Worm (Caenorhabditis elegans): ENCODE results near the gene F26D11.2.

Gene F26D11.2

ce11 chrV:7971376-7971775 lies 12.3 kb downstream of the F26D11.2 start:
- no peak for TF ChIP-seq unc-39 (tag; optimal IDR thresholded peaks at IDR 0.05)

- TF ChIP-seq nhr-129 (tag; optimal IDR thresholded peaks at IDR 0.05) (peak; percentile 10), nhr-12 (tag; optimal IDR thresholded peaks at IDR 0.05) (no peak), unc-55 (GFP tag; optimal IDR thresholded peaks at IDR 0.05) (peak; percentile 59), fos-1 (tag; optimal IDR thresholded peaks at IDR 0.05) (peak; percentile 98), lin-39 (tag; optimal IDR thresholded peaks at IDR 0.05) (no peak), sma-9 (GFP tag; optimal IDR thresholded peaks at IDR 0.05) (peak; percentile 15), sma-9 (tag; optimal IDR thresholded peaks at IDR 0.05) (no peak), C34F6.9 (tag; optimal IDR thresholded peaks at IDR 0.05) (peak; percentile 20)
Observed at ce11 chrV:7977701-7978461, 18.8 kb downstream of the F26D11.2 start, which contains the start of gene let-413. Gene let-413 (minus strand): TSS chrV:7977776.

- TF ChIP-seq sma-9 (GFP tag; optimal IDR thresholded peaks at IDR 0.05) (peak; percentile 25), sma-9 (tag; optimal IDR thresholded peaks at IDR 0.05) (no peak), F13H6.1 (tag; optimal IDR thresholded peaks at IDR 0.05) (peak; percentile 33), peb-1 (tag; optimal IDR thresholded peaks at IDR 0.05) (peak; percentile 36), nhr-25 (tag; optimal IDR thresholded peaks at IDR 0.05) (peak; percentile 78), nhr-23 (tag; optimal IDR thresholded peaks at IDR 0.05) (no peak), nhr-6 (tag; optimal IDR thresholded peaks at IDR 0.05) (no peak), fos-1 (tag; optimal IDR thresholded peaks at IDR 0.05) (peak; percentile 67), lsy-2 (tag; optimal IDR thresholded peaks at IDR 0.05) (peak; percentile 5 to 46), sma-3 (GFP tag; optimal IDR thresholded peaks at IDR 0.05) (peak; percentile 9), nhr-129 (tag; optimal IDR thresholded peaks at IDR 0.05) (peak; percentile 83), gmeb-1 (tag; optimal IDR thresholded peaks at IDR 0.05) (peak; percentile 22)
Observed at ce11 chrV:7978798-7979197, 19.7 kb downstream of the F26D11.2 start.

ce11 chrV:7980370-7980987 lies 21.4 kb downstream of the F26D11.2 start:
- TF ChIP-seq gmeb-1 (tag; optimal IDR thresholded peaks at IDR 0.05) = no peak
- TF ChIP-seq nhr-129 (tag; optimal IDR thresholded peaks at IDR 0.05) = peak; percentile 28
- TF ChIP-seq ceh-82 (tag; optimal IDR thresholded peaks at IDR 0.05) = no peak
- peak; percentile 83 for TF ChIP-seq unc-55 (GFP tag; optimal IDR thresholded peaks at IDR 0.05)
- no peak for TF ChIP-seq unc-62 (GFP tag; optimal IDR thresholded peaks at IDR 0.05)
- peak; percentile 61 for TF ChIP-seq zag-1 (tag; optimal IDR thresholded peaks at IDR 0.05)
- TF ChIP-seq nhr-12 (tag; optimal IDR thresholded peaks at IDR 0.05) = no peak
- TF ChIP-seq C34F6.9 (tag; optimal IDR thresholded peaks at IDR 0.05) = peak; percentile 62
- peak; percentile 19 for TF ChIP-seq sma-9 (GFP tag; optimal IDR thresholded peaks at IDR 0.05)
- TF ChIP-seq sma-9 (tag; optimal IDR thresholded peaks at IDR 0.05) = no peak
- peak in 1 of 2 experiments; percentile 56 for TF ChIP-seq lsy-2 (tag; optimal IDR thresholded peaks at IDR 0.05)
- TF ChIP-seq crh-2 (tag; optimal IDR thresholded peaks at IDR 0.05) = peak; percentile 11
- TF ChIP-seq ztf-1 (GFP tag; conservative IDR thresholded peaks at IDR 0.05) = no peak
- TF ChIP-seq skn-1 (tag; optimal IDR thresholded peaks at IDR 0.05) = no peak
- TF ChIP-seq egl-27 (tag; optimal IDR thresholded peaks at IDR 0.05) = peak; percentile 32
- no peak for TF ChIP-seq unc-39 (tag; optimal IDR thresholded peaks at IDR 0.05)
- peak in 1 of 2 experiments; percentile 67 for TF ChIP-seq mdl-1 (tag; optimal IDR thresholded peaks at IDR 0.05)
- TF ChIP-seq snpc-4 (tag; optimal IDR thresholded peaks at IDR 0.05) = peak; percentile 26
- peak; percentile 14 for TF ChIP-seq F13H6.1 (tag; optimal IDR thresholded peaks at IDR 0.05)
- TF ChIP-seq Y55F3AM.14 (GFP tag; optimal IDR thresholded peaks at IDR 0.05) = peak; percentile 11
- no peak for TF ChIP-seq nhr-237 (tag; optimal IDR thresholded peaks at IDR 0.05)

ce11 chrV:7980993-7981595 lies 22.0 kb downstream of the F26D11.2 start, which contains the start of gene F26D11.1:
Gene F26D11.1 (plus strand): TSS chrV:7981545.
- TF ChIP-seq nhr-12 (tag; optimal IDR thresholded peaks at IDR 0.05) (no peak), lin-13 (GFP tag; optimal IDR thresholded peaks at IDR 0.05) (no peak), snpc-4 (tag; optimal IDR thresholded peaks at IDR 0.05) (no peak), ztf-11 (tag; optimal IDR thresholded peaks at IDR 0.05) (no peak), unc-62 (GFP tag; optimal IDR thresholded peaks at IDR 0.05) (no peak), mdl-1 (tag; optimal IDR thresholded peaks at IDR 0.05) (no peak), blmp-1 (tag; optimal IDR thresholded peaks at IDR 0.05; ENCODE audit: insufficient read depth) (no peak), skn-1 (tag; optimal IDR thresholded peaks at IDR 0.05) (no peak), peb-1 (tag; optimal IDR thresholded peaks at IDR 0.05) (no peak), nhr-21 (tag; optimal IDR thresholded peaks at IDR 0.05) (no peak)
